Fruit fly (Drosophila melanogaster): ENCODE measurements around the gene Sytbeta.

The Sytbeta gene

DNA sequence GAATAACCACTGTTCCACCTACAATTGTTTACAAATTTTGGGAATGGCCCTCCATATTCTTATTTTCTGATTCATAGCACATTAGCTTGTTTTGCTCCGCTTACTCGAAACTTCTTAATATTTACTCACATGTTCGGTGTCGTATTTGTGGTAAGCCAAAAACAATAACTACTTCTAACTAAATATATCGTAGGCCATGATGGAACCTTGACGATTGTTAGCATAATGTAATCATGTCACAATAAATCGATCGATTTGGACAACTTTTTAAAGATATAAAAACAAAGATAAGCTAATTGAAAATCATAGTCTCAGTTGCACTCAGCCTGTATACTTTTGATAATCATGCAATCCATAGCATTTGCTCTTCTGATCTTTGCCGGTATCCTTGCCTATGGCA, 10.3 kb downstream of the Sytbeta start, which contains the start of gene EAChm:
EAChm (plus strand) TSS at position 301 of the 400 bp plus-strand sequence.
- TF ChIP-seq CG8478 (optimal IDR thresholded peaks at IDR 0.05) = no peak
- no peak for TF ChIP-seq CTCF (optimal IDR thresholded peaks at IDR 0.05)

DNA sequence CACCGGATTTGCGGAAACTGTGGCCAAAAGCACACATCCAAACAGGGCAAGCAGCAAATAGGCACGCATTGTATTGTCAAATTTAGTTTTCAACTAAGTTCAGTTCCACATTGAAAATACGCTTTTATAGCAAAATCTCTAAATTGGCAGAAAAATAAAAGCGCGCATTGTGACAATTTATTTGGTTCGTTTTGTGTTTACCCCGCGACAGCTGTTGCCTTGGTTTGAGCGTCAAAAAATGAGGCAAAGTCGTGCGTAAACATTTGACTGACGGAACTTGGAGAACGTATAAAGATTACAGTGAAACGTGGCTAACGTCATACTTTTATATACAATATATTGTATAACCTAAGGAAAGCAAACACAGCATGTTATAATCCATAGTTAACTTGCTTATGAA, 10.7 kb downstream of the Sytbeta start, which contains the start of gene CG18649:
CG18649 (minus strand) TSS at position 101 of the 400 bp plus-strand sequence.
- TF ChIP-seq CG8478 (optimal IDR thresholded peaks at IDR 0.05) = no peak
- TF ChIP-seq CTCF (optimal IDR thresholded peaks at IDR 0.05) = no peak

DNA sequence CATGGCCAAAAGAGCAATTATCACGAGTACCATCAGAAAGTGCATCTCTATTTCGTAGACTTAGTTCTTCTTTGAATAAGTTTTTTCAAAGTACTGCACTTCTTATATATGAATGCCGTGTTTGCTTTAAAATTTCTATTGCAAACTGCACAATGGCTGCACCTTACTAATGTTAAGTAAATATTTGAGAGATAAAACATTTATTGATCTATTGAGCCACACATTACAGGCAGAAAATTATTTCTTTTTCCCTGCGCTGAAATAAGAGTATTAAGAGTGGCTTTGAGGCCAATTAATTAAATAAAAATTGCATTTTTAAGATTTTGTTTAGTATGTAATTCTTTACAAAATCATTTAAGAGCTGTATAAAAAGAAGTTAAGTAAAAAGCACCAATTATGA, 11.5 kb downstream of the Sytbeta start, which contains the start of gene CG43680:
CG43680 (minus strand) TSS at position 101 of the 400 bp plus-strand sequence.
- no peak for TF ChIP-seq CG8478 (optimal IDR thresholded peaks at IDR 0.05)
- no peak for TF ChIP-seq CTCF (optimal IDR thresholded peaks at IDR 0.05)

DNA sequence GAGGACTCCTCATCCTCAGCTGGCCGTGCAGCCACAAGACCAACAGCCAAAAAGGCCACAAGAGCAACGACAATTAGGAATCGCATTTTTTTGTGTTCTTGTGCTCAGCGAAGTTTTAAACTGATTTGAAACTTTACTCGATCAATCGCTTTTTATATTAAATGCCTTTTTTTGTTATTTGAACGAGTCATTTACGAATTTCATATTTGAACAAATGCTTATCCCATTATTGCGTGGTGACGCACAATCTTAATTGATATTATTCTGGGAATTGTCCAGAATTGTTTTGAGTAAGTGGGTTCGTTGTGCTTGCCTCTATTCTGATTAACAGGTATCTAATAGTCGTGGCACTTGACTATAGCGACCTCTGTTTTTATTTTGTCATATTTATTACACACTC, 12.4 kb downstream of the Sytbeta start, which contains the start of gene CG13461:
CG13461 (minus strand) TSS at position 101 of the 400 bp plus-strand sequence.
- TF ChIP-seq CTCF (optimal IDR thresholded peaks at IDR 0.05) = no peak
- no peak for TF ChIP-seq CG8478 (optimal IDR thresholded peaks at IDR 0.05)

DNA sequence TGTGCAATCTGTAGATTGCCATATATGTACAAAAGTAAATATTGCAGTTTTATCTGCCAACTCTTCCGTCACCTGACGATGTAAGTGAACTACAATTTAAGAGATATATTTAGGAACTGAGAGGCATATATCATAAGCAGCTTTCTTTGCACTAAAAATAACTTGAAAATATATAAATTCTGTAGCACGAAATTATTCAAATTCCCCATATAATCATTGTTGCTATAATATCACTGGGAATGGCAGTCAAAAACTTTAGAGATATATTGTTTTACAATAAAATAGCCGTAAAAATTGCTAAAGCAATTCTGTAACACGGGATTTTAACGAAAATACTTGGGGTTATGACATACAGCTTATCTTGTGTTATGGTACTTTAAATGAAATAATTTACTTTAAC, 13.5 kb downstream of the Sytbeta start, which contains the start of gene CG43679:
CG43679 (minus strand) TSS at position 101 of the 400 bp plus-strand sequence.
- TF ChIP-seq CTCF (optimal IDR thresholded peaks at IDR 0.05) = no peak

DNA sequence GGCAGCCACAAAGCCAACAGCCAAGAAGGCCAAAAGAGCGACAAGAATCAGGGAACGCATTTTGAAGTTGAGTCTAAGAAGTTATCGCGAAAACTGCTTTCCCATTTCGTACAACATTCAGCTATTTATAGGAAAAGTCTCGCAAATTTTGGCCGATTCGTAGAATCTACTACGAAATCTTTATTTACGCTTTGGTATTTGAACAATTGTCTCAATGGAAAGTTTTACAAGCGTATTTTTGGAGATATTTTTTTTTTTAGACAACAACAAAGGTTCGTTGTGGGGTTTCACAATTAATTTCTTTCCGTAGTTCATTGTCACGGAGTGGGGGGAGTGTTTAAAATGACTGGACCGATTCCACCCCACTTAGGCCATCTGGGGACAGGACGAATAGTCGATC, 14.1 kb downstream of the Sytbeta start, which contains the start of gene CG12310:
CG12310 (minus strand) TSS at position 101 of the 400 bp plus-strand sequence.
- TF ChIP-seq CG8478 (optimal IDR thresholded peaks at IDR 0.05) (no peak), CTCF (optimal IDR thresholded peaks at IDR 0.05) (no peak)

DNA sequence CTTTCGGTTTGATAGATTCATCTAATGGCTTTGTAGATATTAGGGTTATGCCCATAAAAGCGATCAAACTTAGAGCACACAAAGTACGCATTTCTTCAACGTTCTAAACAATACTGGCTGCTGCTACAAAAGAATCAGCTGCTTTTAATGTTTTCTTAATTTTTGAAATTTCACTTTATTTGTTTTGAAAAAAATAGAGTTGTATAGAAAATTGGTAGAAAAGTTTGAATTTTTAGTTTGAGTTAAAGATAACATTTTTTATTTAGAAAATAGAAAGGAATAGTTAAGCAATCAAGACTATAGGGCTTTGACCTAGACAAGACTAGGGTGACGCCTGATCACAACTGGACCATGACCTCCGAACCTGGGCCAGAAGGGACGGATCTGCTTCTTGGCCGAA, 14.7 kb downstream of the Sytbeta start, which contains the start of gene CG18581:
CG18581 (minus strand) TSS at position 101 of the 400 bp plus-strand sequence.
- TF ChIP-seq CG8478 (optimal IDR thresholded peaks at IDR 0.05) (no peak), CTCF (optimal IDR thresholded peaks at IDR 0.05) (no peak)

DNA sequence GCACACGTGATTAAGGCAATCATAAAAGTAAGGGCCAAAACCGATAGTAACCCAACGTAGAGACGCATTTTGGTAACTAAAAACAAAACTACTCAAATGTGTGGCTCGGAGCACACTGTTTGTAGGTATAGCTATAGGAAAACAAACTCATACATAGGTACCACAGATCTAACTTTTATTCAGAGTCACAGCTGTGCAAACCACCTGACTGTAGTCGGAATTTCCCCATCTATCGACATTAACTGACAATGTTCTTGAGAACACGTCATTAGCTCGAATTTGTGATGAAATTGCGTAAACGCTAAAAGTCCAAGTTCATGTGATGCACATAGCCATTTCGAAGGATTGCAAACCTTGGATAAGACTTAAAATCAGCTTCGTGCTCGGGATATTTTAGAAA, 15.4 kb downstream of the Sytbeta start, which contains the start of gene CG43678:
CG43678 (minus strand) TSS at position 101 of the 400 bp plus-strand sequence.
- TF ChIP-seq CG8478 (optimal IDR thresholded peaks at IDR 0.05) = no peak
- no peak for TF ChIP-seq CTCF (optimal IDR thresholded peaks at IDR 0.05)

DNA sequence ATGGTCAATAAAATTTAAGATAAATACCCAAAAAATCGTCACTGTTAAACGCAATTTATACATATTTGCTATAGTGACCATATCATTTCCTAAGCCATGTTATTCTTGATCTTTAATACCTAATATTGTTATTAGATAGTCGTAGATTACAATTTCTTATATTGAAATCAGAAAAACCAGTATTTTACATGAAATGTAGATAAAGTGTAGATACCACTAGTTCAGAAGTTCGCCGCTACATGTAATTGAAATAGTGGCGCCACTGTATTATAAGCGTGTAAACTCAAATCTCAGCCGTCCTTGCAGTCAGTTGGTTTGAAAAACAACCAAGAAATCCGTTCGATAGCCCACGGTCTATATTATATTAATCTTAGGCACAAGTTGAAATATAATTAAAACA, 16.7 kb downstream of the Sytbeta start:
- TF ChIP-seq CG8478 (optimal IDR thresholded peaks at IDR 0.05) = no peak
- TF ChIP-seq CTCF (optimal IDR thresholded peaks at IDR 0.05) = peak; percentile 84 to 90

DNA sequence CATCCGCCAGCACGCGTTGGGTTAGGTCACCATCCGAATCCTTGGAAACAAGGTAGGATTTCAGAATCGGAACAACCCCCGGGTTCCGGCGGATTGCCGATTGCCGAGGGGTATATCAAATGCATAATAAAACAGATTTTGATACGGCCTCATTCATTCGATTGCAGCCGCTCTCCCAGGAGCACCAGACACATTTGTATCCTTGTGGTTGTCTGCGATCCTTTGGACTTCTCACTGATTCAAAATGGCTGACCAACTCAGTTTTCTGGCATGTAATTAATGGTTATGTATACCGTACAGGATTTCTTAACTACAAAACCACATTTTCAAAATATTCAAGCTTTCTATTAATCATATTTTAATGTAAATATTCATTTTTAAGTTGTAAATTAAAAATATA, 17.2 kb downstream of the Sytbeta start:
- no peak for TF ChIP-seq CTCF (optimal IDR thresholded peaks at IDR 0.05)

DNA sequence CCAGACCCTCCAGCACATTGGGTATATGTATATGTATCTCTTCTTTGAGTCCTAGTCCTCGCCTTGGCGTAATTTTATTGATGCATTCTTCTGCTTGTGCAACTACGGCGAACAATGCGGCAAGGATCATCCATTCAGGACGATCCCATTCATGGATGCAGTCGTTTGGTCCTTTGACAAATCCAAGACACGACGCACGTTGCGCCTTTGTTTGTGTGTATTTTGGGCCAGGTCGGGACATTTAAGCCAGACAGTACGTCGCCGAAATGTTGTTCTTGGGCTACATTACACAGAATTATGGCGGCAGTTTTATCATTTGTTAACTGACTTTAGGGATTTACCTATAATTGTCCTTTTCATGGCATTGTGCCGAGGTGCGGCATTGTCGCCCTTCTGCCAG, 19.7 kb downstream of the Sytbeta start:
- no peak for TF ChIP-seq CTCF (optimal IDR thresholded peaks at IDR 0.05)
- no peak for TF ChIP-seq CG8478 (optimal IDR thresholded peaks at IDR 0.05)

DNA sequence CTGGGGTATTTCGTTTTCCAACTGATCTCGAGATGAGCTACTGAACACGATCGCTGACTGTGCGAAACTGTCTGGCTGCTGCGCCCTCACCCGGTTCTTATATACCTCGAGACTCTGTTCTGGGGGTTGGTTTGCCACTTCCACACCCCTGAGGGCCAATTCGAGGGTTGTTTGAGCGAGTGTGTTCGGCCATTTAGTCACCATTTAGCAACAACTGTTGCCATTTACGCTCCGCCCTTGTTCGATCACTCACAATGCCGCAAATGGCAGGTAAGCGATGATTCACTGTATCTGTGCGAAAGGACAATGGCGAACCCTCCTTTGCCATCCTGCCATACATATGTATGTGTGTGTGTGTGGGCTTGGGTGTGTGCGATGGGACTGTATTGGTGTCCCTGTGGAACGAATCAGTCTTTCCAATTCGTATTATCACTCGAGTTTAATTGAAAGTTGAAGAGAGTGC, 20.9 kb downstream of the Sytbeta start, which contains the start of gene ind:
ind (minus strand) TSS at position 51 of the 463 bp plus-strand sequence.
- TF ChIP-seq CTCF (optimal IDR thresholded peaks at IDR 0.05) = no peak
- no peak for TF ChIP-seq CG8478 (optimal IDR thresholded peaks at IDR 0.05)

DNA sequence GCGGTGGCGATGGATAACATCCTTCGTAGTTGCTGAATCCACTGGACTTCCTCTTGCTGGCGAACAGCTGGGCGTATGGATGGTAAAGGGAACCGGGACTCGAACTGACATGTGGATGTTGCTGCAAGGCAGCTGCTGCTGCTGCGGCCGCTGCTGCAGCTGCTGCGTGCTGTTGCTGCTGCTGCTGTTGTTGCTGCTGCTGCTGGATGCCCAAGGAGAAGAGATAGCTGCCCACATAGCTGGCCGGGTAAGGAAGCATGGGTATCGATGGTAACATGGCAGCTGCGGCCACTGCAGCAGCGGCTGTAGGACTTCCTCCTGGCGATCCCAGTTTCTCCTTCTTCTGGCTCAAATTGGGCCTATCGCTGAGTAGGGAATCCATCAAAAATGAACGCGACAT, 21.3 kb downstream of the Sytbeta start:
- no peak for TF ChIP-seq CG8478 (optimal IDR thresholded peaks at IDR 0.05)
- TF ChIP-seq CTCF (optimal IDR thresholded peaks at IDR 0.05) = no peak

DNA sequence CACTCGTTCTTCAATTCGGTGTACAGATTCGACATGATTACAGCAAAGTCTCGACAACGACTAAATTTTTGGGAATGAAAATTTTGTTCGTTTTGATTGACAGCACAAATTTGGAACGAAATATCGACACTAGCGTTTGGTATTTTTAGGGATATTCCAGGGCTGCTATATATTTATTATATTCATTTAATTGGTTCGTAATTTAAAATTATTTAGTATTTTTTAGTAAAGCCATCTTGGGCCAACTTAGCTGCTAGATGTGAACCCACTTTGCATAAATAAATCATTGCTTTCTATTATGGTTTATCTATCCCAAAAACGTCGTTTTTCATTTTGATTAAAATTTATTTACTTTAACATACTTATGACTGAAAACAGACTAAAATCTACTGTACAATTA, 22.3 kb downstream of the Sytbeta start, which contains the start of gene Rpn12R:
Rpn12R (minus strand) TSS at position 101 of the 400 bp plus-strand sequence.
- TF ChIP-seq CTCF (optimal IDR thresholded peaks at IDR 0.05) (no peak), CG8478 (optimal IDR thresholded peaks at IDR 0.05) (no peak)

DNA sequence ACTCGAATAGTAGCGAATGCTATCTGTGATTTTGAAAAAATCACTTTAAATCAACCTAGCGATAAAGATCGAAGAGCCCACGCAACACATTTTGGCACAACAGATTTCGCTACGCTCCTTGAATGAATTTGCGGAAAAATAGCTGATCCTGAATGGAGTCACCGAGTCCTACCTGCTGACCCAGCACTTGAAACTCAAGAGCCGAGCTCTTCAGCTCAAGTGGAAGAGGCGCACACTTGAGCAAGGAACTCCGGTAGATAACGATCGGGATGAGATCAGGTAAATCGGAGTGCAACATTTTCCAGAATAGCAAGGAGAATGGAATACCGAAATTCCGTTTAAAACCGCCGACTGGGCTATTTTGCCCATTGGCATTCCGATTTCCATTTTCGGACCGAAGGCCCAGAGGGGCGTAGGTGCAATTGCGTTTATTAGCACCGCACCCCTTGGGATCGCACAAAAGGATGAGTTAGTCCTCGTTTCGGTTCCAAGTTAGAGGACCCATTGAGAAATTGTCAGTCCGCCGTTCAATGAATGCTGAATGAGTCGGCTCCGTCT, 24.4 kb downstream of the Sytbeta start:
- TF ChIP-seq CG8478 (optimal IDR thresholded peaks at IDR 0.05) (no peak), CTCF (optimal IDR thresholded peaks at IDR 0.05) (no peak)

DNA sequence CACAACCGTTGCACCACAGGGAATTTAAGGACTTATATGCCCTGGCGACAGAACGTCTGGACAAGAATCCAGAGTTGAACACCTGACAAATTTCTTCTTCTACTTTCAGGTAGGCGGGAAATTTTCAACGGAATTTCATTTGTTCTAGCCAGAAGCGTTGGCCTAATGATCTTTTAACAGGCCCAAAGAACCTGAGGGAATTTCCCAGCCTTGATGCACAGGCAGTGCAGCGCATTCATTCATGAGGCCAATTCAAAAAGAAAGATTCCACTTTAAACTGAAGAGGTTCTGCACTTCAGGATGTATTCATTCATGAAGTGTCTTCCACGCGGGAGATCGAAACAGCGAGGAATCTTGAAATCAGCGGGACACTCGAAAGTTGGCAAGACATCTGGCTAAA, 25.3 kb downstream of the Sytbeta start:
- TF ChIP-seq CG8478 (optimal IDR thresholded peaks at IDR 0.05) (no peak), CTCF (optimal IDR thresholded peaks at IDR 0.05) (no peak)
